Fruit fly (Drosophila melanogaster) whole organism, embryonic: Measurements from ENCODE around the gene CG5262.

Source experiments
- Adf1 ChIP-seq: fragments of 200-800 bp; sonication (Bioruptor generic); IDR thresholded peaks from 2 replicates; pipeline ENCODE4 v1.3.6; 2022; ENCODE audit warnings: missing biosample characterization, missing genetic modification characterization
- Bgb ChIP-seq: fragments of 200-800 bp; sonication (Bioruptor generic); IDR thresholded peaks from 2 replicates; pipeline ENCODE4 v1.3.6; 2022; ENCODE audit warnings: missing biosample characterization, missing genetic modification characterization; ENCODE audit not compliant: partially characterized antibody
- CG11398 ChIP-seq: fragments of 200-800 bp; sonication (Bioruptor generic); optimal IDR thresholded peaks from 2 replicates; lab custom pipeline; 2016; ENCODE audit warnings: missing biosample characterization, missing genetic modification characterization
- CG1233 ChIP-seq: fragments of 200-800 bp; sonication (Bioruptor generic); optimal IDR thresholded peaks from 4 replicates; lab custom pipeline; 2018; ENCODE audit warnings: missing biosample characterization, mild to moderate bottlenecking, missing genetic modification characterization
- CG15073 ChIP-seq: fragments of 200-800 bp; sonication (Bioruptor generic); optimal IDR thresholded peaks from 2 replicates; lab custom pipeline; 2016; ENCODE audit warnings: missing biosample characterization, missing genetic modification characterization
- CG15269 ChIP-seq: fragments of 200-800 bp; sonication (Bioruptor generic); optimal IDR thresholded peaks from 2 replicates; lab custom pipeline; 2018; ENCODE audit warnings: missing biosample characterization, mild to moderate bottlenecking, missing genetic modification characterization, moderate library complexity
- CG16813 ChIP-seq: fragments of 200-800 bp; sonication (Bioruptor generic); IDR thresholded peaks from 3 replicates; pipeline ENCODE4 v1.3.6; 2022; ENCODE audit warnings: missing biosample characterization, missing genetic modification characterization; ENCODE audit not compliant: partially characterized antibody
- CG17568 ChIP-seq: fragments of 200-800 bp; sonication (Bioruptor generic); optimal IDR thresholded peaks from 2 replicates; lab custom pipeline; 2018; ENCODE audit warnings: missing biosample characterization, mild to moderate bottlenecking, missing genetic modification characterization, moderate library complexity
- CG2129 ChIP-seq: fragments of 200-800 bp; sonication (Bioruptor generic); IDR thresholded peaks from 2 replicates; pipeline ENCODE4 v1.3.6; 2022; ENCODE audit warnings: missing biosample characterization, missing genetic modification characterization; ENCODE audit not compliant: partially characterized antibody
- CG2202 ChIP-seq: fragments of 200-800 bp; sonication (Bioruptor generic); optimal IDR thresholded peaks from 2 replicates; lab custom pipeline; 2018; ENCODE audit warnings: missing biosample characterization, mild to moderate bottlenecking, missing genetic modification characterization
- CG31441 ChIP-seq: fragments of 200-800 bp; sonication (Bioruptor generic); IDR thresholded peaks from 2 replicates; pipeline ENCODE4 v1.3.6; 2022; ENCODE audit warnings: missing biosample characterization, missing genetic modification characterization
- CG34422 ChIP-seq: fragments of 200-800 bp; sonication (Bioruptor generic); IDR thresholded peaks from 3 replicates; pipeline ENCODE4 v1.3.6; 2022; ENCODE audit warnings: missing biosample characterization, missing genetic modification characterization
- CG5953 ChIP-seq: fragments of 200-800 bp; sonication (Bioruptor generic); IDR thresholded peaks from 2 replicates; pipeline ENCODE4 v1.3.6; 2022; ENCODE audit warnings: missing biosample characterization, missing genetic modification characterization
- CG7556 ChIP-seq: fragments of 200-800 bp; sonication (Bioruptor generic); optimal IDR thresholded peaks from 2 replicates; lab custom pipeline; 2017; ENCODE audit warnings: missing biosample characterization, mild to moderate bottlenecking, missing genetic modification characterization
- CG9437 ChIP-seq: fragments of 200-800 bp; sonication (Bioruptor generic); optimal IDR thresholded peaks from 2 replicates; lab custom pipeline; 2018; ENCODE audit warnings: missing biosample characterization, mild to moderate bottlenecking, missing genetic modification characterization
- CG9817 ChIP-seq: fragments of 200-800 bp; sonication (Bioruptor generic); optimal IDR thresholded peaks from 2 replicates; lab custom pipeline; 2018; ENCODE audit warnings: missing biosample characterization, mild to moderate bottlenecking, missing genetic modification characterization, moderate library complexity
- Hand ChIP-seq: fragments of 200-800 bp; sonication (Bioruptor generic); optimal IDR thresholded peaks from 2 replicates; lab custom pipeline; 2017; ENCODE audit warnings: mild to moderate bottlenecking, missing biosample characterization, missing genetic modification reagents, missing genetic modification characterization
- MBD-R2 ChIP-seq: fragments of 200-800 bp; sonication (Bioruptor generic); IDR thresholded peaks from 2 replicates; pipeline ENCODE4 v1.3.6; 2022; ENCODE audit warnings: missing biosample characterization, missing genetic modification characterization
- NFAT ChIP-seq: fragments of 200-800 bp; sonication (Bioruptor generic); IDR thresholded peaks from 2 replicates; pipeline ENCODE4 v1.3.6; 2022; ENCODE audit warnings: missing biosample characterization, missing genetic modification characterization
- Nf-YA ChIP-seq: fragments of 200-800 bp; sonication (Bioruptor generic); IDR thresholded peaks from 2 replicates; pipeline ENCODE4 v1.3.6; 2022; ENCODE audit warnings: missing biosample characterization, missing genetic modification characterization
- PHDP ChIP-seq: fragments of 200-800 bp; sonication (Bioruptor generic); optimal IDR thresholded peaks from 3 replicates; lab custom pipeline; 2018; ENCODE audit warnings: missing biosample characterization, mild to moderate bottlenecking, missing genetic modification characterization, moderate library complexity
- Spps ChIP-seq: fragments of 200-800 bp; sonication (Bioruptor generic); optimal IDR thresholded peaks from 2 replicates; lab custom pipeline; 2018; ENCODE audit warnings: missing biosample characterization, mild to moderate bottlenecking, missing genetic modification characterization
- Taf1 ChIP-seq: fragments of 200-800 bp; sonication (Bioruptor generic); IDR thresholded peaks from 2 replicates; pipeline ENCODE4 v1.3.6; 2022; ENCODE audit warnings: missing biosample characterization, missing genetic modification characterization
- Xbp1 ChIP-seq: fragments of 200-800 bp; sonication (Bioruptor generic); optimal IDR thresholded peaks from 3 replicates; lab custom pipeline; 2016; ENCODE audit warnings: missing biosample characterization, mild to moderate bottlenecking, missing genetic modification characterization
- ac ChIP-seq: fragments of 200-800 bp; sonication (Bioruptor generic); optimal IDR thresholded peaks from 3 replicates; lab custom pipeline; 2017; ENCODE audit warnings: missing biosample characterization, mild to moderate bottlenecking, missing genetic modification characterization
- ci ChIP-seq: fragments of 200-800 bp; sonication (Bioruptor generic); IDR thresholded peaks from 3 replicates; pipeline ENCODE4 v1.3.6; 2022; ENCODE audit warnings: missing biosample characterization, missing genetic modification characterization
- crp ChIP-seq, 2 experiments: fragments of 200-800 bp; sonication (Bioruptor generic); optimal IDR thresholded peaks; 2 replicates in 1 of 2; 3 replicates in 1 of 2; lab custom pipeline; 2017; ENCODE audit warnings: missing biosample characterization in 2 of 2, missing genetic modification characterization in 2 of 2, mild to moderate bottlenecking in 1 of 2, moderate library complexity in 1 of 2
- dmrt99B ChIP-seq: fragments of 200-800 bp; sonication (Bioruptor generic); optimal IDR thresholded peaks from 2 replicates; lab custom pipeline; 2018; ENCODE audit warnings: missing biosample characterization, mild to moderate bottlenecking, missing genetic modification characterization, moderate library complexity
- fd64A ChIP-seq: fragments of 200-800 bp; sonication (Bioruptor generic); optimal IDR thresholded peaks from 3 replicates; lab custom pipeline; 2018; ENCODE audit warnings: missing biosample characterization, mild to moderate bottlenecking, missing genetic modification characterization
- fd96Cb ChIP-seq: fragments of 200-800 bp; sonication (Bioruptor generic); optimal IDR thresholded peaks from 2 replicates; lab custom pipeline; 2018; ENCODE audit warnings: missing biosample characterization, mild to moderate bottlenecking, missing genetic modification characterization, moderate library complexity
- jumu ChIP-seq: fragments of 200-800 bp; sonication (Bioruptor generic); optimal IDR thresholded peaks from 3 replicates; lab custom pipeline; 2016; ENCODE audit warnings: missing biosample characterization, missing genetic modification characterization
- kah ChIP-seq: fragments of 200-800 bp; sonication (Bioruptor generic); optimal IDR thresholded peaks from 2 replicates; lab custom pipeline; 2018; ENCODE audit warnings: missing biosample characterization, mild to moderate bottlenecking, missing genetic modification characterization
- lmd ChIP-seq: fragments of 200-800 bp; sonication (Bioruptor generic); IDR thresholded peaks from 2 replicates; pipeline ENCODE4 v1.3.6; 2022; ENCODE audit warnings: missing biosample characterization, missing genetic modification characterization
- mam ChIP-seq: fragments of 200-800 bp; sonication (Bioruptor generic); optimal IDR thresholded peaks from 3 replicates; lab custom pipeline; 2016; ENCODE audit warnings: missing biosample characterization, missing genetic modification characterization
- mld ChIP-seq: fragments of 200-800 bp; sonication (Bioruptor generic); IDR thresholded peaks from 3 replicates; pipeline ENCODE4 v1.3.6; 2022; ENCODE audit warnings: missing biosample characterization, missing genetic modification characterization; ENCODE audit not compliant: partially characterized antibody
- nau ChIP-seq: fragments of 200-800 bp; sonication (Bioruptor generic); optimal IDR thresholded peaks from 3 replicates; lab custom pipeline; 2017; ENCODE audit warnings: missing biosample characterization, mild to moderate bottlenecking, missing genetic modification characterization, missing genetic modification reagents
- nerfin-1 ChIP-seq: fragments of 200-800 bp; sonication (Bioruptor generic); optimal IDR thresholded peaks from 3 replicates; lab custom pipeline; 2019; ENCODE audit warnings: missing biosample characterization, mild to moderate bottlenecking, missing genetic modification characterization, moderate library complexity
- odd ChIP-seq: fragments of 200-800 bp; sonication (Bioruptor generic); optimal IDR thresholded peaks from 2 replicates; lab custom pipeline; 2017; ENCODE audit warnings: missing biosample characterization, mild to moderate bottlenecking, missing genetic modification characterization
- peb ChIP-seq: fragments of 200-800 bp; sonication (Bioruptor generic); IDR thresholded peaks from 2 replicates; pipeline ENCODE4 v1.3.6; 2022; ENCODE audit warnings: missing biosample characterization, missing genetic modification characterization
- pnt ChIP-seq: fragments of 200-800 bp; sonication (Bioruptor generic); optimal IDR thresholded peaks from 3 replicates; lab custom pipeline; 2016; ENCODE audit warnings: missing biosample characterization, missing genetic modification characterization
- psq ChIP-seq: fragments of 200-800 bp; sonication (Bioruptor generic); optimal IDR thresholded peaks from 2 replicates; lab custom pipeline; 2017; ENCODE audit warnings: missing biosample characterization, missing genetic modification characterization
- salm ChIP-seq: fragments of 200-800 bp; sonication (Bioruptor generic); optimal IDR thresholded peaks from 2 replicates; lab custom pipeline; 2018; ENCODE audit warnings: missing biosample characterization, mild to moderate bottlenecking, missing genetic modification characterization
- shn ChIP-seq: fragments of 200-800 bp; sonication (Bioruptor generic); optimal IDR thresholded peaks from 3 replicates; lab custom pipeline; 2016; ENCODE audit warnings: missing biosample characterization, missing genetic modification characterization
- sisA ChIP-seq: fragments of 200-800 bp; sonication (Bioruptor generic); IDR thresholded peaks from 2 replicates; pipeline ENCODE4 v1.3.6; 2022; ENCODE audit warnings: missing biosample characterization, missing genetic modification characterization
- sob ChIP-seq: fragments of 200-800 bp; sonication (Bioruptor generic); IDR thresholded peaks from 2 replicates; pipeline ENCODE4 v1.3.6; 2022; ENCODE audit warnings: missing biosample characterization, missing genetic modification characterization
- stc ChIP-seq: fragments of 200-800 bp; sonication (Bioruptor generic); IDR thresholded peaks from 2 replicates; pipeline ENCODE4 v1.3.6; 2022; ENCODE audit warnings: missing biosample characterization, missing genetic modification characterization
- tna ChIP-seq: fragments of 200-800 bp; sonication (Bioruptor generic); IDR thresholded peaks from 2 replicates; pipeline ENCODE4 v1.3.6; 2022; ENCODE audit warnings: missing biosample characterization, missing genetic modification characterization; ENCODE audit not compliant: partially characterized antibody
- vfl ChIP-seq: fragments of 200-800 bp; sonication (Bioruptor generic); optimal IDR thresholded peaks from 2 replicates; lab custom pipeline; 2016; ENCODE audit warnings: missing biosample characterization, missing genetic modification characterization
- wdn ChIP-seq: fragments of 200-800 bp; sonication (Bioruptor generic); IDR thresholded peaks from 2 replicates; pipeline ENCODE4 v1.3.6; 2022; ENCODE audit warnings: missing biosample characterization, missing genetic modification characterization
- wek ChIP-seq: fragments of 200-800 bp; sonication (Bioruptor generic); optimal IDR thresholded peaks from 3 replicates; lab custom pipeline; 2018; ENCODE audit warnings: missing biosample characterization, mild to moderate bottlenecking, missing genetic modification characterization, moderate library complexity

Gene CG5262

dm6 chr3L:20470991-20471498 lies 40.8 kb upstream of the CG5262 start (continued):
- TF ChIP-seq psq (no peak), Spps (tag; lab: Kevin White, UChicago) (no peak), CG15073 (GFP tag; lab: Kevin White, UChicago) (no peak), nau (peak; percentile 11), CG11398 (no peak), CG16813 (GFP tag; lab: Robert Waterston, UW) (no peak), Nf-YA (GFP tag; lab: Robert Waterston, UW) (peak; percentile 53; the same call in 1 of the 2 replicates), crp (GFP tag; optimal IDR thresholded peaks at IDR 0.05; lab: Kevin White, UChicago) (no peak), Xbp1 (peak; percentile 54), jumu (GFP tag; lab: Kevin White, UChicago) (no peak), lmd (GFP tag; lab: Robert Waterston, UW) (peak; percentile 45), salm (tag; lab: Kevin White, UChicago) (peak; percentile 32), wek (GFP tag; lab: Kevin White, UChicago) (peak; percentile 23), stc (GFP tag; lab: Robert Waterston, UW) (peak; percentile 60), sob (peak; percentile 52), CG2202 (tag; lab: Kevin White, UChicago) (no peak), CG31441 (GFP tag; lab: Robert Waterston, UW) (peak; percentile 63; the same call in 1 of the 2 replicates), NFAT (no peak), CG9817 (tag; lab: Kevin White, UChicago) (no peak), kah (GFP tag; lab: Kevin White, UChicago) (peak; percentile 65), peb (GFP tag; lab: Robert Waterston, UW) (peak; percentile 9; the same call in 1 of the 2 replicates), odd (GFP tag; lab: Kevin White, UChicago) (peak; percentile 70), Adf1 (GFP tag; lab: Robert Waterston, UW) (no peak), CG5953 (GFP tag; lab: Robert Waterston, UW) (no peak), tna (GFP tag; lab: Robert Waterston, UW) (no peak), Taf1 (GFP tag; lab: Robert Waterston, UW) (no peak), ci (peak; percentile 86), CG1233 (GFP tag; lab: Kevin White, UChicago) (peak; percentile 19), Bgb (no peak), CG2129 (GFP tag; lab: Robert Waterston, UW) (no peak), sisA (GFP tag; lab: Robert Waterston, UW) (peak; percentile 44; the same call in 1 of the 2 replicates), CG9437 (no peak), PHDP (peak; percentile 51), dmrt99B (tag; lab: Kevin White, UChicago) (peak; percentile 74), pnt (GFP tag; lab: Kevin White, UChicago) (no peak), MBD-R2 (peak; percentile 30; the same call in 1 of the 2 replicates), shn (no peak), CG17568 (GFP tag; lab: Kevin White, UChicago) (peak; percentile 34), Hand (GFP tag; lab: Kevin White, UChicago) (peak; percentile 9), fd64A (GFP tag; lab: Kevin White, UChicago) (peak; percentile 49), CG34422 (peak; percentile 63; the same call in 2 of the 3 replicates), CG7556 (GFP tag; lab: Kevin White, UChicago) (peak; percentile 40), ac (GFP tag; lab: Kevin White, UChicago) (peak; percentile 30), mam (GFP tag; lab: Kevin White, UChicago) (no peak), CG15269 (tag; lab: Kevin White, UChicago) (peak; percentile 56), vfl (GFP tag; lab: Kevin White, UChicago) (no peak), wdn (no peak), fd96Cb (tag; lab: Kevin White, UChicago) (peak; percentile 50), mld (no peak), nerfin-1 (tag; lab: Kevin White, UChicago) (no peak)
